Fruit fly (Drosophila melanogaster) whole organism, embryonic: ENCODE data around the gene CG14947.

Experiments used
- CG11093 ChIP-seq: fragments of 200-800 bp; sonication (Bioruptor generic); IDR thresholded peaks from 3 replicates; pipeline ENCODE4 v1.3.6; 2022; ENCODE audit warnings: missing biosample characterization, missing genetic modification characterization
- CG12219 ChIP-seq: fragments of 200-800 bp; sonication (Bioruptor generic); optimal IDR thresholded peaks from 3 replicates; lab custom pipeline; 2018; ENCODE audit warnings: missing biosample characterization, mild to moderate bottlenecking, missing genetic modification characterization
- CG1233 ChIP-seq: fragments of 200-800 bp; sonication (Bioruptor generic); optimal IDR thresholded peaks from 4 replicates; lab custom pipeline; 2018; ENCODE audit warnings: missing biosample characterization, mild to moderate bottlenecking, missing genetic modification characterization
- CG12942 ChIP-seq: fragments of 200-800 bp; sonication (Bioruptor generic); optimal IDR thresholded peaks from 3 replicates; lab custom pipeline; 2016; ENCODE audit warnings: missing biosample characterization, missing genetic modification characterization
- CG14050 ChIP-seq: fragments of 200-800 bp; sonication (Bioruptor generic); IDR thresholded peaks from 3 replicates; pipeline ENCODE4 v1.3.6; 2022; ENCODE audit warnings: missing biosample characterization, missing genetic modification characterization
- CG14965 ChIP-seq: fragments of 200-800 bp; sonication (Bioruptor generic); optimal IDR thresholded peaks from 2 replicates; lab custom pipeline; 2016; ENCODE audit warnings: missing biosample characterization, missing genetic modification characterization, borderline replicate concordance
- CG17912 ChIP-seq: fragments of 200-800 bp; sonication (Bioruptor generic); optimal IDR thresholded peaks from 2 replicates; lab custom pipeline; 2018; ENCODE audit warnings: missing biosample characterization, mild to moderate bottlenecking, missing genetic modification characterization
- CG1792 ChIP-seq: fragments of 200-800 bp; sonication (Bioruptor generic); optimal IDR thresholded peaks from 2 replicates; lab custom pipeline; 2016; ENCODE audit warnings: missing biosample characterization, missing genetic modification characterization
- CG2120 ChIP-seq: fragments of 200-800 bp; sonication (Bioruptor generic); optimal IDR thresholded peaks from 3 replicates; lab custom pipeline; 2016; ENCODE audit warnings: missing biosample characterization, missing genetic modification characterization
- CG32767 ChIP-seq: fragments of 200-800 bp; sonication (Bioruptor generic); IDR thresholded peaks from 2 replicates; pipeline ENCODE4 v1.3.6; 2022; ENCODE audit warnings: missing biosample characterization, missing genetic modification characterization
- CG34376 ChIP-seq: fragments of 200-800 bp; sonication (Bioruptor generic); optimal IDR thresholded peaks from 2 replicates; lab custom pipeline; 2018; ENCODE audit warnings: missing biosample characterization, mild to moderate bottlenecking, missing genetic modification characterization
- CG43689 ChIP-seq: fragments of 200-800 bp; sonication (Bioruptor generic); IDR thresholded peaks from 2 replicates; pipeline ENCODE4 v1.3.6; 2022; ENCODE audit warnings: missing biosample characterization, missing genetic modification characterization
- CG4730 ChIP-seq: fragments of 200-800 bp; sonication (Bioruptor generic); IDR thresholded peaks from 2 replicates; pipeline ENCODE4 v1.3.6; 2022; ENCODE audit warnings: missing biosample characterization, missing genetic modification characterization
- CG6654 ChIP-seq: fragments of 200-800 bp; sonication (Bioruptor generic); optimal IDR thresholded peaks from 2 replicates; lab custom pipeline; 2017; ENCODE audit warnings: missing biosample characterization, mild to moderate bottlenecking, missing genetic modification characterization
- CG7839 ChIP-seq: fragments of 200-800 bp; sonication (Bioruptor generic); optimal IDR thresholded peaks from 3 replicates; lab custom pipeline; 2018; ENCODE audit warnings: missing biosample characterization, mild to moderate bottlenecking, missing genetic modification characterization, moderate library complexity
- CG9437 ChIP-seq: fragments of 200-800 bp; sonication (Bioruptor generic); optimal IDR thresholded peaks from 2 replicates; lab custom pipeline; 2018; ENCODE audit warnings: missing biosample characterization, mild to moderate bottlenecking, missing genetic modification characterization
- CG9876 ChIP-seq: fragments of 200-800 bp; sonication (Bioruptor generic); optimal IDR thresholded peaks from 2 replicates; lab custom pipeline; 2016; ENCODE audit warnings: missing biosample characterization, missing genetic modification characterization
- CG9932 ChIP-seq: fragments of 200-800 bp; sonication (Bioruptor generic); IDR thresholded peaks from 2 replicates; pipeline ENCODE4 v1.3.6; 2022; ENCODE audit warnings: missing biosample characterization, missing genetic modification characterization
- Dip3 ChIP-seq: fragments of 200-800 bp; sonication (Bioruptor generic); optimal IDR thresholded peaks from 3 replicates; lab custom pipeline; 2016; ENCODE audit warnings: missing biosample characterization, missing genetic modification characterization
- Dref ChIP-seq: fragments of 200-800 bp; sonication (Bioruptor generic); IDR thresholded peaks from 2 replicates; pipeline ENCODE4 v1.3.6; 2022; ENCODE audit warnings: missing biosample characterization, missing genetic modification characterization
- Ets65A ChIP-seq: fragments of 200-800 bp; sonication (Bioruptor generic); peaks from one replicate; lab custom pipeline; 2016; ENCODE audit warnings: missing biosample characterization, missing genetic modification characterization
- Fer3 ChIP-seq: fragments of 200-800 bp; sonication (Bioruptor generic); optimal IDR thresholded peaks from 2 replicates; lab custom pipeline; 2018; ENCODE audit warnings: missing biosample characterization, mild to moderate bottlenecking, missing genetic modification characterization, moderate library complexity
- Hey ChIP-seq: fragments of 200-800 bp; sonication (Bioruptor generic); optimal IDR thresholded peaks from 3 replicates; lab custom pipeline; 2018; ENCODE audit warnings: missing biosample characterization, mild to moderate bottlenecking, missing genetic modification characterization
- HmgD ChIP-seq: fragments of 200-800 bp; sonication (Bioruptor generic); optimal IDR thresholded peaks from 3 replicates; lab custom pipeline; 2016; ENCODE audit warnings: missing biosample characterization, missing genetic modification characterization
- Hr3 ChIP-seq: fragments of 200-800 bp; sonication (Bioruptor generic); optimal IDR thresholded peaks from 3 replicates; lab custom pipeline; 2016; ENCODE audit warnings: missing biosample characterization, missing genetic modification characterization
- Lpt ChIP-seq: fragments of >200 bp; optimal IDR thresholded peaks from 2 replicates; lab custom pipeline; 2018; ENCODE audit warnings: missing biosample characterization, missing genetic modification characterization
- Sox100B ChIP-seq: fragments of 200-800 bp; sonication (Bioruptor generic); optimal IDR thresholded peaks from 3 replicates; lab custom pipeline; 2018; ENCODE audit warnings: missing biosample characterization, mild to moderate bottlenecking, missing genetic modification characterization
- Sox102F ChIP-seq: fragments of 200-800 bp; sonication (Bioruptor generic); optimal IDR thresholded peaks from 2 replicates; lab custom pipeline; 2018; ENCODE audit warnings: missing biosample characterization, mild to moderate bottlenecking, missing genetic modification characterization, moderate library complexity
- Sry-β ChIP-seq: fragments of 200-800 bp; sonication (Bioruptor generic); optimal IDR thresholded peaks from 2 replicates; lab custom pipeline; 2018; ENCODE audit warnings: missing biosample characterization, mild to moderate bottlenecking, missing genetic modification characterization, moderate library complexity
- Stat92E ChIP-seq, 3 experiments: fragments of >200 bp in 2 of 3; fragments of 200-800 bp in 1 of 3; sonication (Bioruptor generic) in 1 of 3; optimal IDR thresholded peaks; 2 replicates each; lab custom pipeline; 2017 to 2019; ENCODE audit warnings: missing biosample characterization in 3 of 3, missing genetic modification characterization in 3 of 3, mild to moderate bottlenecking in 1 of 3, moderate library complexity in 1 of 3
- Trl ChIP-seq, 3 experiments: fragments of >200 bp in 2 of 3; fragments of 200-800 bp in 1 of 3; sonication (Bioruptor generic) in 1 of 3; optimal IDR thresholded peaks; 2 replicates in 1 of 3; 3 replicates in 2 of 3; lab custom pipeline; 2016 to 2017; ENCODE audit warnings: missing biosample characterization in 1 of 3, missing genetic modification characterization in 1 of 3
- YL-1 ChIP-seq: fragments of 200-800 bp; sonication (Bioruptor generic); optimal IDR thresholded peaks from 3 replicates; lab custom pipeline; 2017; ENCODE audit warnings: missing biosample characterization, mild to moderate bottlenecking, missing genetic modification characterization
- aop ChIP-seq: fragments of 200-800 bp; sonication (Bioruptor generic); IDR thresholded peaks from 2 replicates; pipeline ENCODE4 v1.3.6; 2022; ENCODE audit warnings: missing biosample characterization, missing genetic modification characterization
- cato ChIP-seq: fragments of 200-800 bp; sonication (Bioruptor generic); optimal IDR thresholded peaks from 2 replicates; lab custom pipeline; 2016; ENCODE audit warnings: missing biosample characterization, missing genetic modification characterization, borderline replicate concordance
- dan ChIP-seq: fragments of 200-800 bp; sonication (Bioruptor generic); IDR thresholded peaks from 2 replicates; pipeline ENCODE4 v1.3.6; 2022; ENCODE audit warnings: missing biosample characterization, missing genetic modification characterization
- en ChIP-seq: fragments of 200-800 bp; sonication (Bioruptor generic); optimal IDR thresholded peaks from 2 replicates; lab custom pipeline; 2016; ENCODE audit warnings: missing biosample characterization, missing genetic modification characterization
- fd3F ChIP-seq: fragments of 200-800 bp; sonication (Bioruptor generic); optimal IDR thresholded peaks from 2 replicates; lab custom pipeline; 2018; ENCODE audit warnings: missing biosample characterization, mild to moderate bottlenecking, missing genetic modification characterization, moderate library complexity
- ftz-f1 ChIP-seq: fragments of 200-800 bp; sonication (Bioruptor generic); optimal IDR thresholded peaks from 2 replicates; lab custom pipeline; 2016; ENCODE audit warnings: missing biosample characterization, missing genetic modification characterization
- gsb ChIP-seq: fragments of 200-800 bp; sonication (Bioruptor generic); IDR thresholded peaks from 2 replicates; pipeline ENCODE4 v1.3.6; 2022; ENCODE audit warnings: missing biosample characterization, missing genetic modification characterization
- jumu ChIP-seq: fragments of 200-800 bp; sonication (Bioruptor generic); optimal IDR thresholded peaks from 3 replicates; lab custom pipeline; 2016; ENCODE audit warnings: missing biosample characterization, missing genetic modification characterization
- lbe ChIP-seq: fragments of 200-800 bp; sonication (Bioruptor generic); optimal IDR thresholded peaks from 2 replicates; lab custom pipeline; 2016; ENCODE audit warnings: missing biosample characterization, mild to moderate bottlenecking, missing genetic modification characterization
- lola ChIP-seq, 3 experiments: fragments of >200 bp in 2 of 3; fragments of 200-800 bp in 1 of 3; sonication (Bioruptor generic) in 1 of 3; optimal IDR thresholded peaks; 2 replicates each; lab custom pipeline; 2017 to 2019; ENCODE audit warnings: missing biosample characterization in 3 of 3, missing genetic modification characterization in 3 of 3, mild to moderate bottlenecking in 1 of 3, moderate library complexity in 1 of 3
- mam ChIP-seq: fragments of 200-800 bp; sonication (Bioruptor generic); optimal IDR thresholded peaks from 3 replicates; lab custom pipeline; 2016; ENCODE audit warnings: missing biosample characterization, missing genetic modification characterization
- nom ChIP-seq: fragments of 200-800 bp; sonication (Bioruptor generic); optimal IDR thresholded peaks from 2 replicates; lab custom pipeline; 2017; ENCODE audit warnings: missing biosample characterization, missing genetic modification characterization, mild to moderate bottlenecking, moderate library complexity, missing genetic modification reagents
- phol ChIP-seq: fragments of 200-800 bp; sonication (Bioruptor generic); optimal IDR thresholded peaks from 3 replicates; lab custom pipeline; 2018; ENCODE audit warnings: missing biosample characterization, mild to moderate bottlenecking, missing genetic modification characterization, moderate library complexity
- pita ChIP-seq: fragments of 200-800 bp; sonication (Bioruptor generic); optimal IDR thresholded peaks from 2 replicates; lab custom pipeline; 2017; ENCODE audit warnings: missing biosample characterization, mild to moderate bottlenecking, missing genetic modification characterization
- repo ChIP-seq: fragments of 200-800 bp; sonication (Bioruptor generic); optimal IDR thresholded peaks from 2 replicates; lab custom pipeline; 2016; ENCODE audit warnings: missing biosample characterization, missing genetic modification characterization
- slou ChIP-seq: fragments of 200-800 bp; sonication (Bioruptor generic); optimal IDR thresholded peaks from 3 replicates; lab custom pipeline; 2016; ENCODE audit warnings: missing biosample characterization, missing genetic modification characterization
- toy ChIP-seq: fragments of 200-800 bp; sonication (Bioruptor generic); IDR thresholded peaks from 2 replicates; pipeline ENCODE4 v1.3.6; 2022; ENCODE audit warnings: missing biosample characterization, missing genetic modification characterization
- ttk ChIP-seq: fragments of 200-800 bp; sonication (Bioruptor generic); IDR thresholded peaks from 2 replicates; pipeline ENCODE4 v2.1.2; 2022; ENCODE audit warnings: missing biosample characterization, missing genetic modification characterization

Gene CG14947

DNA sequence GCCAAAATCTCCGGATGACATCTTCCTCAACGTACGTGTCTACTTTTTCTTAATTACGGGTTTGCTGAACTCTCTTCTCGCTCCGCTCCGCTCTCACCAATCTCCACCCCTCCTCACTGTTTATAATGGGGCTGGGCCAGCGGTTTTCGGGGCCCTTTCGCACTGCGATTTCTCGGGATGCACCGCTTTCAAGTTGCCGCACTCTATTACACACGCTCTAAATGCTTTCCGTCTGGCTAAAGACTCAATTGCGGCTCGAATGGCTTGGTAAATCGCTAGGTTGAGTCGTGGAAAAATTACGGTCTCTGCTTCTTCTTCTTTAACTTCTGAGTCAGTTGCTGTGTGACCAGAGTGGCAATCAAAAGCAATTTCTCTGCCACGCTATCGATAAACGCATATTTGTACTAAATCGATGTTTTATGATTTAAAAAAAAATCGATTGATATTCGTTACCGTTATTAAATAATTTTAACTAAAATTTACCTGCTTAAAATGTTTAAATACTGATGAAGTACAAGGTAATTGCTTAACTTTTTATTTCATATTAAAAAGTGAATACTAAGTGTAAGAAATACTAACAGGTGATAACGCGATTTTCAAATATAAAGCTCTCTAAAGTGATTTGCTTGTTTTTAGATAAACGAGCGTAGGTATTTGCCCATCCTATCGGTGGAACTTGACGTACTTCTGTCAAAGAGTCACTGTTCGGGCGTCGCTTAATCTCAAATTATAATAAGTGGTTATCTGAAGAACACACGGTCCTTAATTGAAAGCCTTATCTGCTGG lies 33.1 kb downstream of the CG14947 start, which contains the start of the genes Rab6 and Phae1 (continued):
- TF ChIP-seq aop (no peak), CG6654 (no peak), CG1792 (GFP tag; lab: Kevin White, UChicago) (no peak), HmgD (GFP tag; lab: Kevin White, UChicago) (no peak), CG4730 (GFP tag; lab: Robert Waterston, UW) (no peak), toy (GFP tag; lab: Robert Waterston, UW) (no peak), CG7839 (tag; lab: Kevin White, UChicago) (no peak), gsb (GFP tag; lab: Robert Waterston, UW) (no peak), Hey (tag; lab: Kevin White, UChicago) (peak; percentile 50), CG9876 (GFP tag; lab: Kevin White, UChicago) (no peak), jumu (GFP tag; lab: Kevin White, UChicago) (no peak), CG43689 (GFP tag; lab: Robert Waterston, UW) (no peak; the same call in 1 of the 2 replicates), Stat92E (GFP tag; optimal IDR thresholded peaks at IDR 0.05; lab: Kevin White, UChicago) (peak in 1 of 3 experiments; percentile 55), cato (GFP tag; lab: Kevin White, UChicago) (no peak), ftz-f1 (no peak), en (GFP tag; lab: Kevin White, UChicago) (no peak), CG17912 (no peak), mam (GFP tag; lab: Kevin White, UChicago) (no peak), CG2120 (GFP tag; lab: Kevin White, UChicago) (no peak), pita (GFP tag; lab: Kevin White, UChicago) (no peak), Fer3 (tag; lab: Kevin White, UChicago) (no peak), Sox102F (GFP tag; lab: Kevin White, UChicago) (no peak), CG11093 (GFP tag; lab: Robert Waterston, UW) (no peak), fd3F (GFP tag; lab: Kevin White, UChicago) (no peak), Trl (optimal IDR thresholded peaks at IDR 0.05; lab: Kevin White, UChicago) (peak; percentile 66 to 68), Trl (GFP tag; optimal IDR thresholded peaks at IDR 0.05; lab: Kevin White, UChicago) (no peak), CG12942 (no peak), lbe (GFP tag; lab: Kevin White, UChicago) (no peak), CG34376 (GFP tag; lab: Kevin White, UChicago) (no peak), phol (tag; lab: Kevin White, UChicago) (peak; percentile 27), Dip3 (no peak), CG32767 (GFP tag; lab: Robert Waterston, UW) (no peak), repo (GFP tag; lab: Kevin White, UChicago) (no peak), YL-1 (peak; percentile 88), CG9932 (no peak), Lpt (GFP tag; lab: Kevin White, UChicago) (no peak), CG14965 (GFP tag; lab: Kevin White, UChicago) (no peak), CG14050 (no peak), CG1233 (GFP tag; lab: Kevin White, UChicago) (no peak), Ets65A (GFP tag; lab: Kevin White, UChicago) (no peak), nom (GFP tag; lab: Kevin White, UChicago) (peak; percentile 20), dan (GFP tag; lab: Robert Waterston, UW) (no peak), lola (GFP tag; optimal IDR thresholded peaks at IDR 0.05; lab: Kevin White, UChicago) (no peak), slou (GFP tag; lab: Kevin White, UChicago) (no peak), ttk (no peak), Sox100B (GFP tag; lab: Kevin White, UChicago) (no peak), Sry-β (GFP tag; lab: Kevin White, UChicago) (no peak), CG9437 (GFP tag; lab: Kevin White, UChicago) (no peak), Hr3 (GFP tag; lab: Kevin White, UChicago) (no peak), CG12219 (GFP tag; lab: Kevin White, UChicago) (no peak), Dref (GFP tag; lab: Robert Waterston, UW) (peak; percentile 88)
